Worm (Caenorhabditis elegans) whole organism, L4 larva: ENCODE results near the gene shn-1.

ENCODE experiments used
- F37D6.2 ChIP-seq: sonication (generic microtip); optimal IDR thresholded peaks from 2 replicates; lab custom pipeline; 2016; ENCODE audit warnings: mild to moderate bottlenecking, missing genetic modification characterization, missing compliant biosample characterization
- T20F7.1 ChIP-seq: fragments of 200-800 bp; sonication (Bioruptor generic); optimal IDR thresholded peaks from 2 replicates; lab custom pipeline; 2018; ENCODE audit warnings: mild to moderate bottlenecking, missing genetic modification characterization, missing compliant biosample characterization
- T26A8.4 ChIP-seq: fragments of 200-800 bp; sonication (Bioruptor generic); IDR thresholded peaks from 2 replicates; pipeline ENCODE4 v1.3.6; 2022; ENCODE audit warnings: missing genetic modification characterization, missing compliant biosample characterization
- Y105C5A.15 ChIP-seq: fragments of 200-800 bp; sonication (Bioruptor generic); IDR thresholded peaks from 2 replicates; pipeline ENCODE4 v1.3.6; 2022; ENCODE audit warnings: missing genetic modification characterization, missing compliant biosample characterization
- Y5F2A.4 ChIP-seq: fragments of 200-800 bp; sonication (Bioruptor generic); optimal IDR thresholded peaks from 2 replicates; lab custom pipeline; 2018; ENCODE audit warnings: mild to moderate bottlenecking, missing genetic modification characterization, missing compliant biosample characterization
- Y75B8A.6 ChIP-seq: fragments of 200-800 bp; sonication (Bioruptor generic); IDR thresholded peaks from 2 replicates; pipeline ENCODE4 v1.3.6; 2022; ENCODE audit warnings: missing genetic modification reagents, missing genetic modification characterization, missing compliant biosample characterization
- aha-1 ChIP-seq: fragments of 150-350 bp; peaks from one replicate; lab custom pipeline; 2014; ENCODE audit warnings: missing biosample characterization, missing genetic modification characterization
- ama-1 ChIP-seq: fragments of 150-350 bp; optimal IDR thresholded peaks from 2 replicates; lab custom pipeline; 2014; ENCODE audit warnings: inconsistent platforms, mixed read lengths
- attf-4 ChIP-seq: sonication (generic microtip); optimal IDR thresholded peaks from 3 replicates; lab custom pipeline; 2017; ENCODE audit warnings: missing biosample characterization, missing genetic modification characterization
- ces-1 ChIP-seq: fragments of 150-350 bp; sonication (generic microtip); optimal IDR thresholded peaks from 4 replicates; lab custom pipeline; 2014; ENCODE audit warnings: missing biosample characterization, missing genetic modification reagents, missing genetic modification characterization
- cey-2 ChIP-seq: sonication (generic microtip); optimal IDR thresholded peaks from 3 replicates; lab custom pipeline; 2017; ENCODE audit warnings: missing genetic modification characterization, mild to moderate bottlenecking, missing compliant biosample characterization, antibody characterized with exemption, borderline replicate concordance; ENCODE audit not compliant: insufficient read depth
- daf-16 ChIP-seq, 3 experiments: sonication (generic microtip); optimal IDR thresholded peaks; 2 replicates each; lab custom pipeline; 2016 to 2017; ENCODE audit warnings: missing genetic modification characterization in 3 of 3, missing genetic modification reagents in 3 of 3, mild to moderate bottlenecking in 2 of 3, missing compliant biosample characterization in 2 of 3, missing biosample characterization in 1 of 3, moderate library complexity in 1 of 3
- daf-19 ChIP-seq: fragments of 200-800 bp; sonication (Bioruptor generic); conservative IDR thresholded peaks from 2 replicates; pipeline ENCODE4 v1.3.6; 2022; ENCODE audit warnings: missing genetic modification characterization, missing compliant biosample characterization
- daf-8 ChIP-seq: fragments of 200-800 bp; sonication (Bioruptor generic); IDR thresholded peaks from 2 replicates; pipeline ENCODE4 v1.3.6; 2022; ENCODE audit warnings: missing genetic modification characterization, missing compliant biosample characterization
- dmd-8 ChIP-seq: fragments of 200-800 bp; sonication (Bioruptor generic); IDR thresholded peaks from 2 replicates; pipeline ENCODE4 v1.3.6; 2022; ENCODE audit warnings: missing genetic modification characterization, missing compliant biosample characterization
- dve-1 ChIP-seq: sonication (generic microtip); optimal IDR thresholded peaks from 2 replicates; lab custom pipeline; 2017; ENCODE audit warnings: antibody characterized with exemption, mild to moderate bottlenecking, missing genetic modification characterization, missing compliant biosample characterization; ENCODE audit not compliant: insufficient read depth
- hlh-11 ChIP-seq: fragments of 200-800 bp; sonication (Bioruptor generic); optimal IDR thresholded peaks from 2 replicates; lab custom pipeline; 2018; ENCODE audit warnings: mild to moderate bottlenecking, missing genetic modification characterization, missing compliant biosample characterization
- lim-7 ChIP-seq: fragments of 200-800 bp; sonication (Bioruptor generic); IDR thresholded peaks from 2 replicates; pipeline ENCODE4 v1.3.6; 2022; ENCODE audit warnings: missing genetic modification characterization, missing compliant biosample characterization
- lin-13 ChIP-seq: fragments of 150-350 bp; optimal IDR thresholded peaks from 2 replicates; lab custom pipeline; 2014; ENCODE audit warnings: missing biosample characterization, missing genetic modification reagents, missing genetic modification characterization
- lin-38 ChIP-seq: fragments of 200-800 bp; sonication (Bioruptor generic); IDR thresholded peaks from 2 replicates; pipeline ENCODE4 v1.3.6; 2022; ENCODE audit warnings: missing genetic modification reagents, missing genetic modification characterization, missing compliant biosample characterization
- madf-5 ChIP-seq, 2 experiments: fragments of 200-800 bp; sonication (Bioruptor generic); IDR thresholded peaks; 2 replicates each; pipeline ENCODE4 v1.3.6; 2022; ENCODE audit warnings: missing compliant biosample characterization in 2 of 2, missing genetic modification characterization in 2 of 2
- mdt-29 ChIP-seq: fragments of 200-800 bp; sonication (Bioruptor generic); IDR thresholded peaks from 2 replicates; pipeline ENCODE4 v1.3.6; 2022; ENCODE audit warnings: missing genetic modification reagents, missing genetic modification characterization, missing compliant biosample characterization
- nhr-25 ChIP-seq: sonication (generic microtip); optimal IDR thresholded peaks from 2 replicates; lab custom pipeline; 2017; ENCODE audit warnings: missing genetic modification characterization, mild to moderate bottlenecking, missing compliant biosample characterization, antibody characterized with exemption, moderate library complexity, borderline replicate concordance; ENCODE audit not compliant: insufficient read depth
- nhr-42 ChIP-seq: fragments of 200-800 bp; sonication (Bioruptor generic); IDR thresholded peaks from 2 replicates; pipeline ENCODE4 v1.3.6; 2022; ENCODE audit warnings: missing genetic modification characterization, missing compliant biosample characterization
- nhr-76 ChIP-seq: fragments of 150-350 bp; optimal IDR thresholded peaks from 2 replicates; lab custom pipeline; 2014; ENCODE audit warnings: missing biosample characterization, missing genetic modification characterization
- rbr-2 ChIP-seq: sonication (generic microtip); optimal IDR thresholded peaks from 2 replicates; lab custom pipeline; 2016; ENCODE audit warnings: missing genotype, missing genetic modification characterization, missing compliant biosample characterization
- snpc-1.2 ChIP-seq: fragments of 200-800 bp; sonication (Bioruptor generic); IDR thresholded peaks from 2 replicates; pipeline ENCODE4 v1.3.6; 2022; ENCODE audit warnings: missing genetic modification reagents, missing genetic modification characterization, missing compliant biosample characterization
- snpc-4 ChIP-seq: fragments of 150-350 bp; optimal IDR thresholded peaks from 2 replicates; lab custom pipeline; 2014; ENCODE audit warnings: missing biosample characterization, missing genetic modification characterization
- spr-1 ChIP-seq: sonication (generic microtip); optimal IDR thresholded peaks from 2 replicates; lab custom pipeline; 2016; ENCODE audit warnings: mild to moderate bottlenecking, missing genetic modification characterization, missing compliant biosample characterization
- tag-97 ChIP-seq: fragments of 200-800 bp; sonication (Bioruptor generic); IDR thresholded peaks from 2 replicates; pipeline ENCODE4 v1.3.6; 2022; ENCODE audit warnings: missing genetic modification characterization, missing compliant biosample characterization
- unc-130 ChIP-seq: sonication (generic microtip); optimal IDR thresholded peaks from 2 replicates; lab custom pipeline; 2016; ENCODE audit warnings: missing genetic modification reagents, missing genetic modification characterization, missing compliant biosample characterization
- unc-39 ChIP-seq: sonication (generic microtip); optimal IDR thresholded peaks from 2 replicates; lab custom pipeline; 2017; ENCODE audit warnings: missing biosample characterization, missing genetic modification characterization
- unc-62 ChIP-seq, 3 experiments: fragments of 150-350 bp in 1 of 3; sonication (generic microtip); optimal IDR thresholded peaks in 2 of 3; peaks in 1 of 3; 1 replicate in 1 of 3; 2 replicates in 2 of 3; lab custom pipeline; 2014 to 2017; ENCODE audit warnings: missing biosample characterization in 3 of 3, missing genetic modification characterization in 3 of 3, missing genetic modification reagents in 3 of 3, missing genotype in 1 of 3
- zfp-2 ChIP-seq: sonication (generic microtip); optimal IDR thresholded peaks from 2 replicates; lab custom pipeline; 2016; ENCODE audit warnings: mild to moderate bottlenecking, missing genetic modification characterization, missing compliant biosample characterization
- ztf-7 ChIP-seq: fragments of 150-350 bp; optimal IDR thresholded peaks from 2 replicates; lab custom pipeline; 2014; ENCODE audit warnings: missing biosample characterization, missing genetic modification characterization

The shn-1 gene

DNA sequence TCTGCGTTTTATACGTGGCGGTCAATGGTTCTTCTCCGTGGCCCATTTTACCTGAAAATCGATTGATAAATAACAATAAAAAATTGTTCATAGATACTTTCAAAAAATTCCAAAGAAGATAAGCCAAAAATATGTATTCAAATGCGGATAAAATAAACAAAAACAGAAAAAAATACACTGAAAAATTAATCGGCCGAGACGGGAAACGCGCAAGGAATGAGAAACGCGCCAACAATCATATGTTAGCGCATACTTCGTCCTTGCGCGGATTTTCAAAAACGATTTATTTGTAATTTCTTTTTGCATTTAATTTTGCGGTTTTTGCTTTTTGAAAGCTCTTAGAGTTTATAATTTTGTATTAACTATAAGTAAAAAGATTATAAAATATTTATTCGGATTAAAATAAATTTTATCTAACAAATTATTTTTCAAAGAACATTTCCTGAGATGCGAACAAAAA lies 45.2 kb downstream of the shn-1 start, which contains the start of gene nduf-11 (continued):
- TF ChIP-seq rbr-2 (tag; lab: Kevin White, UChicago) (peak; percentile 77), madf-5 (GFP tag; IDR thresholded peaks at IDR 0.05; lab: Robert Waterston, UW) (no peak), tag-97 (GFP tag; lab: Robert Waterston, UW) (no peak), unc-39 (tag; lab: Kevin White, UChicago) (no peak), ztf-7 (tag; lab: Kevin White, UChicago) (peak; percentile 48), Y105C5A.15 (GFP tag; lab: Robert Waterston, UW) (no peak), lin-38 (GFP tag; lab: Robert Waterston, UW) (peak; percentile 90), F37D6.2 (tag; lab: Kevin White, UChicago) (peak; percentile 68), zfp-2 (tag; lab: Kevin White, UChicago) (no peak), snpc-4 (no peak), attf-4 (tag; lab: Kevin White, UChicago) (no peak), mdt-29 (GFP tag; lab: Robert Waterston, UW) (peak; percentile 29; the same call in 1 of the 2 replicates), nhr-42 (GFP tag; lab: Robert Waterston, UW) (peak; percentile 25; the same call in 1 of the 2 replicates)
- TF ChIP-seq, all 104 proteins: peak for 44

DNA sequence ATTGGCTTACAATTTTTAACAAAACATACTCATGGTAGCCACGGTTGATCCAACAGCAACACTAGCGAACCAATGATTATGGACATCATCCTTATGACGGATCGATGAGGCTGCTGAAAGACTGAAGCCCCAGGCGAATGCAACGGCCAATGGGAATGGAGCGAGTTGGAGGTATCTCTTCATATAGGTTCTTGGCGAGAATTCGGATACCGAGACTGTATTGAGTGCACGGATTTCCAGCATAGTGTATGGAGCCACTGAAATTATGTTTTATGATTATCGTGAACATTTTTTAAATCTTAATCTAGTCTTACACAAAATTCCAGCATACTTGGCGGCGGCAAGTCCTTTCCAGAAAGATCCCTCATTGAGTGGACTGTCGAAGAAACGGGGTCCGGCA lies 46.2 kb downstream of the shn-1 start:
- TF ChIP-seq ztf-7 (tag; lab: Kevin White, UChicago) (no peak), aha-1 (peak; percentile 91)

DNA sequence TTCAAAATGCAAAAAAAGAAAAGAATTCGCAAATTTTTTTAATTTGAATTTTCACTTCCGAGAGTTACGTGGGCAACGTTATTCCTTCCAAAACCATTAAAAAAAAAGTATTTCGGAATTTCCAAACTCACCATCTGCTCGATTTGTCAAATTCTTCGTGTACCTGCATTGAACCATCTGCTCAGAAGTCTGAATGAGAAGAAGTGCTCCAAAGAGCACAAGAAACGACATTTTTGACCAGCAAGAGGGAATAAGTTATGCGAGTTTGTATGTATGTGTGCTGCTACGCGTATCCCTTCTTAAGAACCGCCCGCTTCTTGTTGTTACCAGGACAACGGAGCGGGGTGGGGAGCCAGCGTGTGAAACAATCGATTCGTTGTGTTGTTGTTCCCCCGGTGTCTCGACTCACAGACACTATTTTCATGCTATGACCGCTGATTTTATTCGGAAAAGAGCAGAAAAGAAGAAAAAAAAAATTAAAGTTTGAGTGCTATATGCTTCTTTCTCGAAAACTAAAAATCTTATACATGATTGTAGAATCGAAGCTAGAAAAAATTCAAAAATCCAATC lies 47.4 kb downstream of the shn-1 start, which contains the start of gene lgc-20:
TSS of gene lgc-20 (minus strand) at position 311 of the 570 bp plus-strand sequence.
- TF ChIP-seq daf-16 (GFP tag; optimal IDR thresholded peaks at IDR 0.05; lab: Kevin White, UChicago) (no peak), daf-16 (tag; optimal IDR thresholded peaks at IDR 0.05; lab: Kevin White, UChicago) (peak; percentile 20), cey-2 (no peak), unc-130 (GFP tag; lab: Kevin White, UChicago) (no peak), daf-19 (0 out of 2 replicates have a peak, but pooled peaks have one; percentile 75), T20F7.1 (GFP tag; lab: Kevin White, UChicago) (no peak), lin-13 (GFP tag; lab: Kevin White, UChicago) (no peak), unc-62 (GFP tag; optimal IDR thresholded peaks at IDR 0.05 in 1 of 2; lab: Kevin White, UChicago) (peak in 1 of 2 experiments; percentile 51), unc-62 (tag; optimal IDR thresholded peaks at IDR 0.05; lab: Kevin White, UChicago) (no peak), Y5F2A.4 (GFP tag; lab: Kevin White, UChicago) (no peak), aha-1 (peak; percentile 37), attf-4 (tag; lab: Kevin White, UChicago) (no peak)

DNA sequence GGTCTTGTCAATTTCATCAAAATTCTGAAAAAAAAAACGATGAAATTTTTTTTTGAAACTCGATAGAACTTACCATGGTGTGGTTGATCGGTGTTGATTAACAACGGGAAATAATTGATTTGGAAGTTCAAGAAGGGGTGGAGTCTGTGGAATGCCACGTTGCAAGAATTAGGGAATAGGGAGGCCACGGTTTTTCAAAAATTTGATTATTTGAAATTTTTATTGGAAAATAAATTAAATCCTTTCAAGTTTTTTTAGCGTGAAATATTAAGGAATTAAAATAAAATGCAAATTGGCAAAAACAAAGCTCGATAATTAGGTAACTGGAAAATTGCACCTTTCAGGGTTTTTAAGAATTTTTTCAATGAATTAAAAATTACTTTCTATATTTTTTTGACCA lies 51.3 kb downstream of the shn-1 start, which contains the start of gene rmd-3:
TSS of gene rmd-3 (minus strand) at position 101 of the 400 bp plus-strand sequence.
- TF ChIP-seq nhr-76 (no peak), dmd-8 (GFP tag; lab: Robert Waterston, UW) (no peak), tag-97 (GFP tag; lab: Robert Waterston, UW) (no peak), lim-7 (GFP tag; lab: Robert Waterston, UW) (no peak), unc-39 (tag; lab: Kevin White, UChicago) (no peak), snpc-1.2 (no peak), daf-8 (GFP tag; lab: Robert Waterston, UW) (no peak), nhr-25 (tag; lab: Kevin White, UChicago) (no peak), lin-38 (GFP tag; lab: Robert Waterston, UW) (no peak)

DNA sequence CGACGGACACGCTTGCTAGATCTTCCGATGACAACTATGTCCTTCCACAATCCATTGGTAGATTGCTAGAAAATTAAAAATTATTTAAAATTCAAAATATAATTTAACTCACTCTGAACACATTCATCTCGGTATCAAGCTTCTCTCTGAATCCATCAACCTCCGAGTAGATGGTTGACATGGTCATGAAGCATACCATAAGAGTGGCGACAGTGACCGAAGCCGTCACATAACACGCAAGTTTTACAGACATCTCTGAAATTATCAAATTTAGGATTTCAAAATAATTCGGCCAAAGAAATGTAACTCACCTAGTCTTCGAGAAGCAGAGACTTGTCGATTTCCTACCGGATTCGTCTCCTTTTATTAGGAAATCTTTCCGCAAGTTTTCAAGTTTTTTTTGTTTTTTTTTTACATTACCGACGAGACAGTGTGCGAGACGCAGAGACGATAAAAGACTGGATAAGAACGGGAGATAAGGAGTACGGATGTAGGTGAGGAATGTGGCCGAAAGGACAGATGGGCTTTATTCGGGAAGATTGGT lies 53.2 kb downstream of the shn-1 start, which contains the start of gene sqt-1:
TSS of gene sqt-1 (minus strand) at position 341 of the 544 bp plus-strand sequence.
- TF ChIP-seq ces-1 (no peak), hlh-11 (tag; lab: Kevin White, UChicago) (peak; percentile 23), unc-39 (tag; lab: Kevin White, UChicago) (no peak), Y75B8A.6 (no peak), dve-1 (tag; lab: Kevin White, UChicago) (no peak), ama-1 (lab: Kevin White, UChicago) (peak; percentile 20), T20F7.1 (GFP tag; lab: Kevin White, UChicago) (no peak), spr-1 (tag; lab: Kevin White, UChicago) (peak; percentile 38), T26A8.4 (GFP tag; lab: Robert Waterston, UW) (peak; percentile 57)
- TF ChIP-seq, all 104 proteins: peak for 4
